Fruit fly (Drosophila melanogaster): ENCODE results near the gene REPTOR-BP.

REPTOR-BP gene

DNA sequence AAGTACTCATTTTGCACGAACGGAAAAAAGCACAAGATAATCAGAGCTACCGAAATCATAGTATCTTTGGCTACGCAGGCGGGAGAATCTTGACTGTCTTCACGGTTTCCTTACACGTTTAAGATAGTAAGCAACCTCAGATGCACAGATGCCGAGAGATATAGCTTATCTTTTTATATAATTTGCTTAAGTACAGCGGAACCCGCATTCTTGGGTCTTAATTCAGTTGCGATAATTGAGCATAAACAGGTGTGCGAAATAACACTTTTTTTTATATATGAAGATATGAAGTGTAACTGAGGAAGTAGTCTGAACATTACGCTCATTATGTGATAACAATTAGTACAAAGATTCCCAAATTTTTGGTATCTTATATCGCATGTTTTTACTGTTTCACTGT lies 16.8 kb downstream of the REPTOR-BP start, which contains the start of gene CG34043:
CG34043 (minus strand) TSS at position 101 of the 400 bp plus-strand sequence.
- TF ChIP-seq insv (optimal IDR thresholded peaks at IDR 0.05) (no peak), Sin3A (optimal IDR thresholded peaks at IDR 0.05) (no peak), h (optimal IDR thresholded peaks at IDR 0.05) (no peak), Myc (optimal IDR thresholded peaks at IDR 0.05) (no peak), psq (optimal IDR thresholded peaks at IDR 0.05) (no peak), ttk (optimal IDR thresholded peaks at IDR 0.05) (no peak)

dm6 chr2L:10291276-10291675 lies 27.4 kb downstream of the REPTOR-BP start:
- TF ChIP-seq h (optimal IDR thresholded peaks at IDR 0.05) (no peak), insv (optimal IDR thresholded peaks at IDR 0.05) (no peak), ttk (optimal IDR thresholded peaks at IDR 0.05) (no peak)

DNA sequence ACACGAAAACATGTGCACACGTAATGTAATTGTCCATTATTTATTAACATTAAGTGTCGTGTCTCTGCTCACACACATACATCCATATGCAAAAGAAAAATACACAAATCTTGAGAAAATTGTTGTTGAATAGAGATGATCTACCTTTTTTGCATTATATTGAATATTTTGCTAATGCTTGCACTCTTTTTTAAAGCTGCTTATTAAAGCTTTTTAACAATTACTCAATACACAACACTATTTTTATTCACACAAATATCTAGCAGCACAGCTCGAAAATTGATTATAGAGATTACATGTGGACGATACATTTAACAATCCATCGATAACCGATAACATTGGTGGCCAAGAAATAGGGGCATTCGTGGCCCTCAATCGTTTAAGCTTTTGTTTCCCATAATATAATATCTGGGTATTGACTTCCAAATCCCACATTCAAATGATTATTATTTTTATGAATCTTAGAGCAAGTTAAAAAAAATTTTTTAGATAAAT lies 28.2 kb downstream of the REPTOR-BP start, which contains the start of gene Ufd4:
Ufd4 (minus strand) TSS at position 300 of the 495 bp plus-strand sequence.
- no peak for TF ChIP-seq Myc (optimal IDR thresholded peaks at IDR 0.05)
- TF ChIP-seq insv (optimal IDR thresholded peaks at IDR 0.05) = no peak
- TF ChIP-seq psq (optimal IDR thresholded peaks at IDR 0.05) = no peak
- TF ChIP-seq ttk (optimal IDR thresholded peaks at IDR 0.05) = no peak
- no peak for TF ChIP-seq Sin3A (optimal IDR thresholded peaks at IDR 0.05)
- no peak for TF ChIP-seq h (optimal IDR thresholded peaks at IDR 0.05)

DNA sequence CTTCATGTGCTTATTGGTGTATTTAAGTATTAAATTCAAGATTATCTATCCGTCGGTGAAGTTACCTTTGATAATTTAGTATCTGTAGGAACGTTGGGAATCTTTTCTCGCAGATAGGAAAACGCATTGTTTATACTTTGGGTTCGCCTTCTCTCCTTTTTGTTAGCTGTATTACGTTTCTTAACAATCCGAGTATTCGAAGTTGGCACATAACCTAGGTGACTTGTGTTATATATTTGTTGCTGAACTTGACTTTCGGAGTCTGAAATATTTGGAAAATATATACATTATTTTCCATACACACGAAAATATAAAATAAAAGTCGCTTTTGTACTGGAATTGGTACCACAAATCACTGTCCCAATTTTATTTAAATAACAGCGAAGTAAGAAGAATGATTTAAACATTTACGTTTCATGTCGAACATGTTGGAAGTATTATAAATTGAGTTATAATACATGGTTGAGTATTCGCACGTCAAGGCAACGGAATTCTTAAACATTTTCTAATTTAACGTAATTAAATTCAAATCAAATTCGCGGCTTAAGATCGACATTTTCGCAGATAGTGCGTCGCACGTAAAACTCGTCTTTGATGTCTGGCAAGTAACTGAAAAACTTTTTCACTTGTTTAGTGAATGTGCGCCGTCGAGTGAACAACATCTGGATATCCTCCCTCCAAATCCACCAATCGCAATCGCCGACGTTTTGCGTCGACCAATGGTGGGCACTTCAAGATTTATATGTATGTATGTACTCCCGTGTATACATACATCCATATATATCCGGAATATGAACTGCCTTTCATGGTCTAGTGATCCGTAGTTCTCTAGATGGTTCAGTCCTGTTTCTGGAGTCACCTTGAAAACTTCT lies 31.1 kb downstream of the REPTOR-BP start, which contains the start of gene Hand:
Hand (minus strand) TSS at position 588 of the 872 bp plus-strand sequence.
- TF ChIP-seq insv (optimal IDR thresholded peaks at IDR 0.05) = no peak
- TF ChIP-seq psq (optimal IDR thresholded peaks at IDR 0.05) = no peak
- no peak for TF ChIP-seq ttk (optimal IDR thresholded peaks at IDR 0.05)
- TF ChIP-seq h (optimal IDR thresholded peaks at IDR 0.05) = no peak
- no peak for TF ChIP-seq Myc (optimal IDR thresholded peaks at IDR 0.05)
- TF ChIP-seq Sin3A (optimal IDR thresholded peaks at IDR 0.05) = no peak

DNA sequence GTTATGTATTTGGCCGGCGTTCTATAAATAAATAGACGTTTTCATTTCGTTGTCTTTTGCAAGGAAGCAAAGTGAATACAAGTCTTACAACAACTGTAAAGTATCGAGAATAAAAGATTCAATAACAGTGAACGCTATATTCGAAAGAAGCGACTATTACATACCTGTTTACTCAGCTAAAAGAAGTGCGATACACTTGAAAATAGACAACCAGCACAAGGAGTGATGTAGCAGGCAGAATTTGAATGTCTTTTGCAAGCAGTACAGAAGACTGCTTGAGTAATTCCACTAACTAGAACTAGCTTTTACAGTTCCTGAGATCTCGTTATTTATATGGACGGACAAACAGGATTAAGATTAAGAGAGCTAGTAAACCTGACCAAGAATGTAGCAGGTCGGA lies 34.4 kb downstream of the REPTOR-BP start:
- TF ChIP-seq ttk (optimal IDR thresholded peaks at IDR 0.05) (no peak), Sin3A (optimal IDR thresholded peaks at IDR 0.05) (no peak), psq (optimal IDR thresholded peaks at IDR 0.05) (no peak), h (optimal IDR thresholded peaks at IDR 0.05) (no peak), Myc (optimal IDR thresholded peaks at IDR 0.05) (no peak), insv (optimal IDR thresholded peaks at IDR 0.05) (no peak)

DNA sequence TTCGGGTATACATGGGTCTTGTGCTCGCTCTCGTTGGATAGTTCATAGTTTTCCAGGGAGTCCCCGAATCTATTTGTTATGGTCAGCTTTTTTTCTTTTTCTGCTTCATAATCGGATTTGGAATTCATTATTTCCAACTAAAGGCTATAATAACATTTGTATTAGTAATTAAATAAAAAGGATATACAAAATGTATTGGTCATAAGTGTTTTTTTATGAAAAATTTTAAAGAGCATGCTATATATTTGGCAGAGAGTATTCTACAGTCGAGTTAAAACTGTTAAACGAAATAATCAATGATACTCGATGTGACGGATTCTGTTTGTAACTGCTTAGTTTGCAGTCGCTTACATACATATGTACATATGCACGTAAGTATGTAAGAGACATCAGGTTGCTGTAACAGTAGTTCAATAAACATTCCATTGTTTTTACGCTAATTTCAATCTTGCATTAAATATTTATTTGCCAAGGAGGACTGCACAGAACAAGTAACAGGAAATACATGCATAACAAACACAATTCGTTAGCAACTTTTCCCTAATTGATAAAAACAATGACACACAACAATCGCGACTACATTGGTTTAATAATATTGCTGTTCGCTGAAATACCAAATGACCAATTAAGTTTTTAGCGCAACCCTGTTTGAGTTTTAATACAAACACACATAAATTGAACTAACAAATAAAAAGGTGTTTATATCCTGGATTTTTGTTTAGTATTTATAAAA lies 35.3 kb downstream of the REPTOR-BP start:
- no peak for TF ChIP-seq Sin3A (optimal IDR thresholded peaks at IDR 0.05)
- no peak for TF ChIP-seq Myc (optimal IDR thresholded peaks at IDR 0.05)
- no peak for TF ChIP-seq h (optimal IDR thresholded peaks at IDR 0.05)
- no peak for TF ChIP-seq ttk (optimal IDR thresholded peaks at IDR 0.05)
- no peak for TF ChIP-seq psq (optimal IDR thresholded peaks at IDR 0.05)
- no peak for TF ChIP-seq insv (optimal IDR thresholded peaks at IDR 0.05)

- TF ChIP-seq insv (optimal IDR thresholded peaks at IDR 0.05) (no peak), ttk (optimal IDR thresholded peaks at IDR 0.05) (no peak), Sin3A (optimal IDR thresholded peaks at IDR 0.05) (no peak), psq (optimal IDR thresholded peaks at IDR 0.05) (no peak), Myc (optimal IDR thresholded peaks at IDR 0.05) (no peak), h (optimal IDR thresholded peaks at IDR 0.05) (no peak)
Measured at dm6 chr2L:10299810-10300147, 35.9 kb downstream of the REPTOR-BP start, which contains the start of gene CYLD. CYLD (minus strand) TSS chr2L:10299847.

dm6 chr2L:10301918-10302317 lies 38.0 kb downstream of the REPTOR-BP start, which contains the start of gene CG13138:
CG13138 (minus strand) TSS chr2L:10302018.
- TF ChIP-seq insv (optimal IDR thresholded peaks at IDR 0.05) (no peak), Sin3A (optimal IDR thresholded peaks at IDR 0.05) (no peak), Myc (optimal IDR thresholded peaks at IDR 0.05) (no peak), psq (optimal IDR thresholded peaks at IDR 0.05) (no peak), h (optimal IDR thresholded peaks at IDR 0.05) (no peak), ttk (optimal IDR thresholded peaks at IDR 0.05) (no peak)

DNA sequence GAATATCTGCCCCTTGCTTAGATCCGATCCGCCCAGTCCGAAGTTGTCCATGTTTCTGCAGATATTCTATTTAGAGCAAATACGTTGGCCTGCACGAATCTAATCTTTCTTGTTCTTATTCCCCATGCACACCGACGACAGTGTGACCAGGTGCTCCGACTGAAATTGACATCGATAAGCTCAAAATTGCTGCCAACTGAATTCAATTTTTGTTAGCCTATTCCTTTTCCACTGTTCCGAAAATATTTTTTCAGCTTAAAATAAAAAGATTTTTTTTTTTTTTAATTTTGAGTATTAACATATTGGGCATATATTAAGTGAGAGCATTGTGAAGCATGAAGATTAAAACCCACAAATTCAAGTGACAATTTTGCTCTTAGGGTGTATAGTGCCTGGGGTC lies 39.9 kb downstream of the REPTOR-BP start, which contains the start of gene nmd:
nmd (minus strand) TSS at position 162 of the 400 bp plus-strand sequence.
- TF ChIP-seq psq (optimal IDR thresholded peaks at IDR 0.05) (no peak), ttk (optimal IDR thresholded peaks at IDR 0.05) (no peak), Myc (optimal IDR thresholded peaks at IDR 0.05) (no peak), Sin3A (optimal IDR thresholded peaks at IDR 0.05) (no peak)

- no peak for TF ChIP-seq h (optimal IDR thresholded peaks at IDR 0.05)
- no peak for TF ChIP-seq ttk (optimal IDR thresholded peaks at IDR 0.05)
- no peak for TF ChIP-seq Sin3A (optimal IDR thresholded peaks at IDR 0.05)
- no peak for TF ChIP-seq psq (optimal IDR thresholded peaks at IDR 0.05)
- no peak for TF ChIP-seq Myc (optimal IDR thresholded peaks at IDR 0.05)
- no peak for TF ChIP-seq insv (optimal IDR thresholded peaks at IDR 0.05)
Measured at dm6 chr2L:10305538-10306147, 41.7 kb downstream of the REPTOR-BP start.

- TF ChIP-seq psq (optimal IDR thresholded peaks at IDR 0.05) (no peak), insv (optimal IDR thresholded peaks at IDR 0.05) (no peak), Myc (optimal IDR thresholded peaks at IDR 0.05) (no peak), Sin3A (optimal IDR thresholded peaks at IDR 0.05) (no peak), ttk (optimal IDR thresholded peaks at IDR 0.05) (no peak), h (optimal IDR thresholded peaks at IDR 0.05) (no peak)
Measured at dm6 chr2L:10306518-10307260, 42.8 kb downstream of the REPTOR-BP start, which contains the start of the genes CG5390 and CG4968. CG5390 (minus strand) TSS chr2L:10306594. CG4968 (plus strand) TSS chr2L:10306922.

Measured in Kc167 (cell line).